Fruit fly (Drosophila melanogaster): Measurements from ENCODE around the gene Cp7Fb.

Cp7Fb gene

dm6 chrX:8464378-8465036 is 9.1 kb upstream of the Cp7Fb start, which contains the start of gene Sptr (continued):
- TF ChIP-seq prd (optimal IDR thresholded peaks at IDR 0.05): no peak
- peak; percentile 85 for TF ChIP-seq prd (GFP tag; IDR thresholded peaks at IDR 0.05)
- peak; percentile 90 for TF ChIP-seq Ptx1 (GFP tag; IDR thresholded peaks at IDR 0.05)
- TF ChIP-seq CG9817 (tag; optimal IDR thresholded peaks at IDR 0.05): peak; percentile 86
- peak; percentile 88 for TF ChIP-seq Xbp1 (GFP tag; optimal IDR thresholded peaks at IDR 0.05)
- TF ChIP-seq nau (GFP tag; optimal IDR thresholded peaks at IDR 0.05): peak; percentile 80
- peak; percentile 16 for TF ChIP-seq sima (GFP tag; optimal IDR thresholded peaks at IDR 0.05)
- no peak for TF ChIP-seq CG9876 (GFP tag; optimal IDR thresholded peaks at IDR 0.05)
- TF ChIP-seq CG30020 (tag; optimal IDR thresholded peaks at IDR 0.05): peak; percentile 18
- TF ChIP-seq CG14050 (GFP tag; IDR thresholded peaks at IDR 0.05): peak; percentile 82
- peak; percentile 74 for TF ChIP-seq CG1602 (GFP tag; optimal IDR thresholded peaks at IDR 0.05)
- TF ChIP-seq bab2 (GFP tag; optimal IDR thresholded peaks at IDR 0.05): peak; percentile 76
- TF ChIP-seq Opbp (GFP tag; IDR thresholded peaks at IDR 0.05; ENCODE audit: partially characterized antibody): no peak
- no peak for TF ChIP-seq Dp (GFP tag; optimal IDR thresholded peaks at IDR 0.05)
- TF ChIP-seq repo (GFP tag; optimal IDR thresholded peaks at IDR 0.05): peak; percentile 59
- peak; percentile 62 for TF ChIP-seq CG3995 (GFP tag; optimal IDR thresholded peaks at IDR 0.05)
- no peak for TF ChIP-seq CG1832 (GFP tag; optimal IDR thresholded peaks at IDR 0.05)
- TF ChIP-seq CG6272 (GFP tag; IDR thresholded peaks at IDR 0.05): peak; percentile 89
- TF ChIP-seq Fer3 (tag; optimal IDR thresholded peaks at IDR 0.05): peak; percentile 91
- TF ChIP-seq amos (GFP tag; IDR thresholded peaks at IDR 0.05; ENCODE audit: partially characterized antibody): no peak
- TF ChIP-seq CG34376 (GFP tag; optimal IDR thresholded peaks at IDR 0.05): peak; percentile 93
- no peak for TF ChIP-seq Kr (GFP tag; optimal IDR thresholded peaks at IDR 0.05)
- TF ChIP-seq jing (GFP tag; optimal IDR thresholded peaks at IDR 0.05): peak; percentile 66
- TF ChIP-seq ro (GFP tag; IDR thresholded peaks at IDR 0.05): peak; percentile 56
- peak; percentile 68 for TF ChIP-seq CG11723 (GFP tag; optimal IDR thresholded peaks at IDR 0.05)
- no peak for TF ChIP-seq Tbp (GFP tag; optimal IDR thresholded peaks at IDR 0.05)
- peak; percentile 86 for TF ChIP-seq odd (GFP tag; optimal IDR thresholded peaks at IDR 0.05)
- peak; percentile 71 for TF ChIP-seq Side (GFP tag; optimal IDR thresholded peaks at IDR 0.05)
- TF ChIP-seq vfl (GFP tag; optimal IDR thresholded peaks at IDR 0.05): peak; percentile 82
- peak; percentile 49 for TF ChIP-seq NK7.1 (GFP tag; optimal IDR thresholded peaks at IDR 0.05)
- TF ChIP-seq CG2129 (GFP tag; IDR thresholded peaks at IDR 0.05; ENCODE audit: partially characterized antibody): no peak
- peak; percentile 81 for TF ChIP-seq CG7786 (GFP tag; optimal IDR thresholded peaks at IDR 0.05)
- TF ChIP-seq CG1603 (tag; optimal IDR thresholded peaks at IDR 0.05): peak; percentile 63
- TF ChIP-seq hbn (GFP tag; IDR thresholded peaks at IDR 0.05; ENCODE audit: partially characterized antibody): no peak
- TF ChIP-seq HLH3B (GFP tag; IDR thresholded peaks at IDR 0.05): peak; percentile 92
- TF ChIP-seq disco-r (GFP tag; optimal IDR thresholded peaks at IDR 0.05): peak; percentile 36
- TF ChIP-seq psq (GFP tag; optimal IDR thresholded peaks at IDR 0.05): peak; percentile 51
- TF ChIP-seq CG11560 (tag; IDR thresholded peaks at IDR 0.05): peak; percentile 62; the same call in 2 of the 3 replicates
- peak; percentile 55 for TF ChIP-seq Bdp1 (GFP tag; optimal IDR thresholded peaks at IDR 0.05)
- peak; percentile 76 for TF ChIP-seq schlank (tag; optimal IDR thresholded peaks at IDR 0.05)
- TF ChIP-seq dpn (GFP tag; optimal IDR thresholded peaks at IDR 0.05): peak; percentile 85 to 86
- TF ChIP-seq CG14667 (GFP tag; IDR thresholded peaks at IDR 0.05): peak; percentile 77
- peak; percentile 63 for TF ChIP-seq mirr (GFP tag; optimal IDR thresholded peaks at IDR 0.05)
- no peak for TF ChIP-seq ac (GFP tag; optimal IDR thresholded peaks at IDR 0.05)
- peak; percentile 88 for TF ChIP-seq CG34422 (GFP tag; IDR thresholded peaks at IDR 0.05)
- TF ChIP-seq cwo (GFP tag; optimal IDR thresholded peaks at IDR 0.05): peak; percentile 90
- peak; percentile 82 for TF ChIP-seq CG31224 (GFP tag; IDR thresholded peaks at IDR 0.05)
- TF ChIP-seq sens-2 (GFP tag; IDR thresholded peaks at IDR 0.05): 0 out of 2 replicates have a peak, but pooled peaks have one; percentile 15
- peak; percentile 89 for TF ChIP-seq Xrp1 (GFP tag; IDR thresholded peaks at IDR 0.05)
- peak; percentile 78 for TF ChIP-seq CG10654 (GFP tag; optimal IDR thresholded peaks at IDR 0.05)

All from whole organism, embryonic.